Fruit fly (Drosophila melanogaster): Measurements from ENCODE around the gene r-cup.
A peak's percentile ranks its signal among the peaks of the same experiment; 100 is the strongest.

Gene r-cup

dm6 chrX:21053099-21053715 is 27.5 kb upstream of the r-cup start:
- TF ChIP-seq rgr (GFP tag; optimal IDR thresholded peaks at IDR 0.05) (peak; percentile 83), CG32264 (GFP tag; optimal IDR thresholded peaks at IDR 0.05) (no peak), CG9705 (GFP tag; optimal IDR thresholded peaks at IDR 0.05) (peak; percentile 83), lola (GFP tag; optimal IDR thresholded peaks at IDR 0.05) (no peak), foxo (GFP tag; optimal IDR thresholded peaks at IDR 0.05) (peak in 1 of 2 experiments; percentile 76), sv (GFP tag; optimal IDR thresholded peaks at IDR 0.05) (peak; percentile 80), Jra (GFP tag; optimal IDR thresholded peaks at IDR 0.05) (peak; percentile 56), tai (GFP tag; optimal IDR thresholded peaks at IDR 0.05) (no peak), CrebA (GFP tag; optimal IDR thresholded peaks at IDR 0.05; ENCODE audit: borderline replicate concordance) (no peak), Abd-B (GFP tag; optimal IDR thresholded peaks at IDR 0.05) (no peak), woc (GFP tag; optimal IDR thresholded peaks at IDR 0.05) (peak; percentile 45), psq (GFP tag; optimal IDR thresholded peaks at IDR 0.05) (peak; percentile 28), Myc (optimal IDR thresholded peaks at IDR 0.05) (peak; percentile 30), brk (GFP tag; optimal IDR thresholded peaks at IDR 0.05) (no peak), jim (GFP tag; optimal IDR thresholded peaks at IDR 0.05) (no peak), GATAd (GFP tag; optimal IDR thresholded peaks at IDR 0.05) (no peak), sage (GFP tag; optimal IDR thresholded peaks at IDR 0.05) (no peak), dl (GFP tag; optimal IDR thresholded peaks at IDR 0.05; ENCODE audit: insufficient read depth in 1 of 2, partially characterized antibody in 2 of 2) (no peak), N (GFP tag; optimal IDR thresholded peaks at IDR 0.05) (no peak), ey (GFP tag; optimal IDR thresholded peaks at IDR 0.05) (peak; percentile 43), h (GFP tag; optimal IDR thresholded peaks at IDR 0.05) (peak; percentile 76), dmrt93B (GFP tag; optimal IDR thresholded peaks at IDR 0.05) (peak; percentile 76), Dfd (GFP tag; optimal IDR thresholded peaks at IDR 0.05) (no peak), br (GFP tag; optimal IDR thresholded peaks at IDR 0.05) (peak; percentile 71), Vsx2 (GFP tag; optimal IDR thresholded peaks at IDR 0.05; ENCODE audit: partially characterized antibody) (no peak), Hr83 (GFP tag; optimal IDR thresholded peaks at IDR 0.05; ENCODE audit: poor library complexity, severe bottlenecking) (peak; percentile 84), Hnf4 (GFP tag; optimal IDR thresholded peaks at IDR 0.05) (peak; percentile 71), OdsH (GFP tag; optimal IDR thresholded peaks at IDR 0.05) (peak; percentile 36), Hr78 (GFP tag; optimal IDR thresholded peaks at IDR 0.05) (no peak), Mio (GFP tag; optimal IDR thresholded peaks at IDR 0.05) (peak; percentile 38), dsf (GFP tag; optimal IDR thresholded peaks at IDR 0.05; ENCODE audit: borderline replicate concordance) (no peak), Sp1 (GFP tag; optimal IDR thresholded peaks at IDR 0.05) (peak; percentile 83), Rel (GFP tag; optimal IDR thresholded peaks at IDR 0.05) (no peak), Rel (tag; optimal IDR thresholded peaks at IDR 0.05) (peak; percentile 52), usp (GFP tag; optimal IDR thresholded peaks at IDR 0.05) (no peak), fru (GFP tag; optimal IDR thresholded peaks at IDR 0.05) (peak; percentile 65), Dif (GFP tag; optimal IDR thresholded peaks at IDR 0.05; ENCODE audit: partially characterized antibody) (no peak), HLH106 (tag; optimal IDR thresholded peaks at IDR 0.05) (peak; percentile 71), pan (optimal IDR thresholded peaks at IDR 0.05) (no peak)

dm6 chrX:21047717-21048116 is 22.0 kb upstream of the r-cup start:
- TF ChIP-seq brk (GFP tag; optimal IDR thresholded peaks at IDR 0.05) (no peak), Abd-B (GFP tag; optimal IDR thresholded peaks at IDR 0.05) (no peak), psq (GFP tag; optimal IDR thresholded peaks at IDR 0.05) (no peak), h (GFP tag; optimal IDR thresholded peaks at IDR 0.05) (no peak), Jra (GFP tag; optimal IDR thresholded peaks at IDR 0.05) (no peak), Dfd (GFP tag; optimal IDR thresholded peaks at IDR 0.05) (no peak), Rel (GFP tag; optimal IDR thresholded peaks at IDR 0.05) (no peak), Rel (tag; optimal IDR thresholded peaks at IDR 0.05) (no peak), sage (GFP tag; optimal IDR thresholded peaks at IDR 0.05) (no peak), pan (optimal IDR thresholded peaks at IDR 0.05) (no peak), N (GFP tag; optimal IDR thresholded peaks at IDR 0.05) (no peak), Sp1 (GFP tag; optimal IDR thresholded peaks at IDR 0.05) (no peak), rgr (GFP tag; optimal IDR thresholded peaks at IDR 0.05) (no peak), dl (GFP tag; optimal IDR thresholded peaks at IDR 0.05; ENCODE audit: insufficient read depth in 1 of 2, partially characterized antibody in 2 of 2) (no peak), sv (GFP tag; optimal IDR thresholded peaks at IDR 0.05) (no peak), CG9705 (GFP tag; optimal IDR thresholded peaks at IDR 0.05) (no peak), Mio (GFP tag; optimal IDR thresholded peaks at IDR 0.05) (no peak), Hr78 (GFP tag; optimal IDR thresholded peaks at IDR 0.05) (no peak), Dif (GFP tag; optimal IDR thresholded peaks at IDR 0.05; ENCODE audit: partially characterized antibody) (no peak), br (GFP tag; optimal IDR thresholded peaks at IDR 0.05) (no peak)
